Fruit fly (Drosophila melanogaster) S2 (cell line): Measurements from ENCODE around the gene MtnC.

ENCODE experiments used
- CG8478 ChIP-seq: fragments of >200 bp; optimal IDR thresholded peaks from 2 replicates; lab custom pipeline; 2018
- CTCF ChIP-seq, 2 experiments: fragments of >200 bp; optimal IDR thresholded peaks; 2 replicates each; lab custom pipeline; 2018

dm6 chr3R:20360008-20360407, at the start of gene MtnC:
- TF ChIP-seq CG8478 (lab: Kevin White, UChicago), result no peak
- no peak for TF ChIP-seq CTCF (optimal IDR thresholded peaks at IDR 0.05; lab: Kevin White, UChicago)
